Worm (Caenorhabditis elegans): ENCODE measurements around the gene T24C12.1.

- TF ChIP-seq attf-3 (GFP tag; conservative IDR thresholded peaks at IDR 0.05) (no peak), Y79H2A.3 (GFP tag; conservative IDR thresholded peaks at IDR 0.05) (no peak), Y67H2A.10 (GFP tag; conservative IDR thresholded peaks at IDR 0.05) (no peak)
Measured at ce11 chrX:2197444-2197843, 1.8 kb upstream of the T24C12.1 start.

Data from whole organism, young adult.